Worm (Caenorhabditis elegans): ENCODE results near the gene mlh-1.
"Not testable (repeated sequence)": the region's sequence is repeated elsewhere in the genome, so short reads cannot be mapped to it uniquely, and the experiment has no call there.

mlh-1 gene

ce11 chrIII:13530017-13530416 lies 15.6 kb upstream of the mlh-1 start:
- TF ChIP-seq unc-62 (GFP tag; optimal IDR thresholded peaks at IDR 0.05) = no peak

- no peak for TF ChIP-seq unc-62 (GFP tag; optimal IDR thresholded peaks at IDR 0.05)
Observed at ce11 chrIII:13528513-13529249, 14.3 kb upstream of the mlh-1 start.

ce11 chrIII:13527424-13528097 lies 13.2 kb upstream of the mlh-1 start, which contains the start of gene lron-13:
Gene lron-13 (plus strand): TSS chrIII:13527438.
- TF ChIP-seq unc-62 (GFP tag; optimal IDR thresholded peaks at IDR 0.05) = no peak

- TF ChIP-seq unc-62 (GFP tag; optimal IDR thresholded peaks at IDR 0.05) = no peak
Observed at ce11 chrIII:13526702-13527101, 12.3 kb upstream of the mlh-1 start.

ce11 chrIII:13526191-13526590 lies 11.8 kb upstream of the mlh-1 start:
- no peak for TF ChIP-seq unc-62 (GFP tag; optimal IDR thresholded peaks at IDR 0.05)

- TF ChIP-seq unc-62 (GFP tag; optimal IDR thresholded peaks at IDR 0.05) = no peak
Observed at ce11 chrIII:13525118-13525839, 10.9 kb upstream of the mlh-1 start.

ce11 chrIII:13524021-13524420 lies 9.7 kb upstream of the mlh-1 start, which contains the start of gene pod-1:
Gene pod-1 (minus strand): TSS chrIII:13524121.
- TF ChIP-seq unc-62 (GFP tag; optimal IDR thresholded peaks at IDR 0.05) = no peak

ce11 chrIII:13518437-13518836 lies 4.1 kb upstream of the mlh-1 start:
- no peak for TF ChIP-seq unc-62 (GFP tag; optimal IDR thresholded peaks at IDR 0.05)

- TF ChIP-seq unc-62 (GFP tag; optimal IDR thresholded peaks at IDR 0.05) = no peak
Observed at ce11 chrIII:13510753-13511152, 3.6 kb downstream of the mlh-1 start.

- no peak for TF ChIP-seq unc-62 (GFP tag; optimal IDR thresholded peaks at IDR 0.05)
Observed at ce11 chrIII:13505718-13506117, 8.7 kb downstream of the mlh-1 start, which contains the start of gene T28A8.3. Gene T28A8.3 (plus strand): TSS chrIII:13506018.

- no peak for TF ChIP-seq unc-62 (GFP tag; optimal IDR thresholded peaks at IDR 0.05)
Observed at ce11 chrIII:13503379-13503778, 11.0 kb downstream of the mlh-1 start, which contains the start of gene T28A8.4. Gene T28A8.4 (plus strand): TSS chrIII:13503679.

- no peak for TF ChIP-seq unc-62 (GFP tag; optimal IDR thresholded peaks at IDR 0.05)
Observed at ce11 chrIII:13502513-13502912, 11.9 kb downstream of the mlh-1 start, which contains the start of gene T28A8.8. Gene T28A8.8 (plus strand): TSS chrIII:13502813.

- no peak for TF ChIP-seq unc-62 (GFP tag; optimal IDR thresholded peaks at IDR 0.05)
Observed at ce11 chrIII:13501599-13501998, 12.8 kb downstream of the mlh-1 start, which contains the start of gene T28A8.5. Gene T28A8.5 (plus strand): TSS chrIII:13501630.

- not testable (repeated sequence) for TF ChIP-seq unc-62 (GFP tag; optimal IDR thresholded peaks at IDR 0.05)
Observed at ce11 chrIII:13498899-13499298, 15.5 kb downstream of the mlh-1 start, which contains the start of gene T28A8.6. Gene T28A8.6 (plus strand): TSS chrIII:13499199.

ce11 chrIII:13495571-13495970 lies 18.8 kb downstream of the mlh-1 start, which contains the start of gene T28A8.2:
Gene T28A8.2 (minus strand): TSS chrIII:13495671.
- no peak for TF ChIP-seq unc-62 (GFP tag; optimal IDR thresholded peaks at IDR 0.05)

- TF ChIP-seq unc-62 (GFP tag; optimal IDR thresholded peaks at IDR 0.05) = no peak
Observed at ce11 chrIII:13492377-13492776, 22.0 kb downstream of the mlh-1 start, which contains the start of gene twk-40. Gene twk-40 (minus strand): TSS chrIII:13492477.
